Fruit fly (Drosophila melanogaster): Measurements from ENCODE around the gene edin.

DNA sequence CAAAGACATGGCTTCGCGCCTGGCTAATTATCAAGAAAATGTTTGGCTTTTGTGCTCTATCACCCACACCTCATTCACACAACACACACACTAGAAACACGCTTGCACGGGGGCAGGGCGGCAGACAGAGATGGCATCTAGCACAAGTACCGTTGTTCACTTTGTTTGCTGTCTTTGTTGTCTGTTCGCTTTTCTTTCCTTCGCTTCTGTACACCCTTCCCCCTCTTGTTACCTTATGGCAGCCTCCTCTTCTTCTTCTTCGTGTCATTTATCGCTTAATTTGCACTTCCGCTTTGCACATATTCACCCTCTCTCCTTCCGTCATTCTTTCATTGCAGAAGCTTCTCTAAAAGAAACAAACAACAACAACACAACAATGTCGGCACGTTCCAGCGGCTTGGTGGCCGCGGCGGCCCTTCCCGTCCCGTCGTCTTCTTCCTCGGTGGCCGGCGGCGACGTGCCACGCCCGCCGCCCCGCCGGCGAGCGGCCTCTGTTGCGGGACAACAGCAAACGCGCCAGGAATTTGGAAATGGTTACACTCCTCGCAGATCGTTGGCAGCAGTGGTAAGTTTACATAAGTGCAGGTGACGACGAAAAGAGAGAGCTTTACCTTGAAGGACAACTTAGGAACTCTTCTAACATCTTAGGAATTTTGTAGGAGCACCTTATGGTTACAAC, 35.9 kb downstream of the edin start:
- TF ChIP-seq h (optimal IDR thresholded peaks at IDR 0.05) (no peak), psq (optimal IDR thresholded peaks at IDR 0.05) (no peak), Myc (optimal IDR thresholded peaks at IDR 0.05) (no peak), insv (optimal IDR thresholded peaks at IDR 0.05) (no peak), ttk (optimal IDR thresholded peaks at IDR 0.05) (no peak)

All from Kc167 (cell line).